Fruit fly (Drosophila melanogaster) whole organism, embryonic: ENCODE results near the gene Ldsdh1.

Experiments
- CG10462 ChIP-seq: fragments of 200-800 bp; sonication (Bioruptor generic); optimal IDR thresholded peaks from 2 replicates; lab custom pipeline; 2016; ENCODE audit warnings: missing biosample characterization, missing genetic modification characterization
- CG10543 ChIP-seq: fragments of 200-800 bp; sonication (Bioruptor generic); optimal IDR thresholded peaks from 3 replicates; lab custom pipeline; 2017; ENCODE audit warnings: missing biosample characterization, mild to moderate bottlenecking, missing genetic modification characterization, moderate library complexity
- CG12071 ChIP-seq: fragments of 200-800 bp; sonication (Bioruptor generic); optimal IDR thresholded peaks from 3 replicates; lab custom pipeline; 2018; ENCODE audit warnings: missing biosample characterization, mild to moderate bottlenecking, missing genetic modification characterization
- CG12942 ChIP-seq: fragments of 200-800 bp; sonication (Bioruptor generic); optimal IDR thresholded peaks from 3 replicates; lab custom pipeline; 2016; ENCODE audit warnings: missing biosample characterization, missing genetic modification characterization
- CG13123 ChIP-seq: fragments of 200-800 bp; sonication (Bioruptor generic); optimal IDR thresholded peaks from 2 replicates; lab custom pipeline; 2016; ENCODE audit warnings: missing biosample characterization, missing genetic modification characterization
- CG14014 ChIP-seq: fragments of 200-800 bp; sonication (Bioruptor generic); IDR thresholded peaks from 2 replicates; pipeline ENCODE4 v1.3.6; 2022; ENCODE audit warnings: missing biosample characterization, missing genetic modification characterization
- CG1529 ChIP-seq: fragments of 200-800 bp; sonication (Bioruptor generic); optimal IDR thresholded peaks from 3 replicates; lab custom pipeline; 2018; ENCODE audit warnings: missing biosample characterization, missing genetic modification characterization
- CG16815 ChIP-seq: fragments of 200-800 bp; sonication (Bioruptor generic); optimal IDR thresholded peaks from 3 replicates; lab custom pipeline; 2017; ENCODE audit warnings: missing biosample characterization, mild to moderate bottlenecking, missing genetic modification characterization
- CG18262 ChIP-seq: fragments of 200-800 bp; optimal IDR thresholded peaks from 3 replicates; lab custom pipeline; 2019; ENCODE audit warnings: missing biosample characterization, mild to moderate bottlenecking, missing genetic modification characterization, moderate library complexity
- CG2116 ChIP-seq: fragments of 200-800 bp; sonication (Bioruptor generic); optimal IDR thresholded peaks from 3 replicates; lab custom pipeline; 2018; ENCODE audit warnings: missing biosample characterization, mild to moderate bottlenecking, missing genetic modification characterization
- CG2129 ChIP-seq: fragments of 200-800 bp; sonication (Bioruptor generic); IDR thresholded peaks from 2 replicates; pipeline ENCODE4 v1.3.6; 2022; ENCODE audit warnings: missing biosample characterization, missing genetic modification characterization; ENCODE audit not compliant: partially characterized antibody
- CG30431 ChIP-seq: fragments of 200-800 bp; sonication (Bioruptor generic); optimal IDR thresholded peaks from 2 replicates; lab custom pipeline; 2017; ENCODE audit warnings: missing biosample characterization, missing genetic modification characterization
- CG4404 ChIP-seq: fragments of 200-800 bp; sonication (Bioruptor generic); IDR thresholded peaks from 2 replicates; pipeline ENCODE4 v1.3.6; 2022; ENCODE audit warnings: missing biosample characterization, missing genetic modification characterization
- CG4730 ChIP-seq: fragments of 200-800 bp; sonication (Bioruptor generic); IDR thresholded peaks from 2 replicates; pipeline ENCODE4 v1.3.6; 2022; ENCODE audit warnings: missing biosample characterization, missing genetic modification characterization
- CG5245 ChIP-seq: fragments of 200-800 bp; sonication (Bioruptor generic); optimal IDR thresholded peaks from 3 replicates; lab custom pipeline; 2016; ENCODE audit warnings: missing biosample characterization, missing genetic modification characterization
- CG6254 ChIP-seq: fragments of 200-800 bp; sonication (Bioruptor generic); optimal IDR thresholded peaks from 3 replicates; lab custom pipeline; 2017; ENCODE audit warnings: mild to moderate bottlenecking, missing biosample characterization, missing genetic modification reagents, missing genetic modification characterization
- CG7963 ChIP-seq: fragments of 200-800 bp; sonication (Bioruptor generic); IDR thresholded peaks from 3 replicates; pipeline ENCODE4 v1.3.6; 2022; ENCODE audit warnings: missing biosample characterization, missing genetic modification characterization; ENCODE audit not compliant: partially characterized antibody
- CG7987 ChIP-seq: fragments of 200-800 bp; sonication (Bioruptor generic); optimal IDR thresholded peaks from 2 replicates; lab custom pipeline; 2018; ENCODE audit warnings: missing biosample characterization, mild to moderate bottlenecking, missing genetic modification characterization, moderate library complexity
- CG8478 ChIP-seq: fragments of >200 bp; optimal IDR thresholded peaks from 2 replicates; lab custom pipeline; 2018
- CG9437 ChIP-seq: fragments of 200-800 bp; sonication (Bioruptor generic); optimal IDR thresholded peaks from 2 replicates; lab custom pipeline; 2018; ENCODE audit warnings: missing biosample characterization, mild to moderate bottlenecking, missing genetic modification characterization
- CHES-1-like ChIP-seq: fragments of 200-800 bp; sonication (Bioruptor generic); optimal IDR thresholded peaks from 2 replicates; lab custom pipeline; 2016; ENCODE audit warnings: missing biosample characterization, missing genetic modification characterization
- Drgx ChIP-seq: fragments of 200-800 bp; sonication (Bioruptor generic); IDR thresholded peaks from 2 replicates; pipeline ENCODE4 v1.3.6; 2022; ENCODE audit warnings: missing biosample characterization, missing genetic modification characterization
- H15 ChIP-seq: fragments of 200-800 bp; sonication (Bioruptor generic); IDR thresholded peaks from 3 replicates; pipeline ENCODE4 v1.3.6; 2022; ENCODE audit warnings: missing biosample characterization, missing genetic modification characterization
- HLH4C ChIP-seq: fragments of 200-800 bp; sonication (Bioruptor generic); IDR thresholded peaks from 3 replicates; pipeline ENCODE4 v1.3.6; 2022; ENCODE audit warnings: missing biosample characterization, missing genetic modification characterization; ENCODE audit not compliant: partially characterized antibody
- Hand ChIP-seq: fragments of 200-800 bp; sonication (Bioruptor generic); optimal IDR thresholded peaks from 2 replicates; lab custom pipeline; 2017; ENCODE audit warnings: mild to moderate bottlenecking, missing biosample characterization, missing genetic modification reagents, missing genetic modification characterization
- Hr3 ChIP-seq: fragments of 200-800 bp; sonication (Bioruptor generic); optimal IDR thresholded peaks from 3 replicates; lab custom pipeline; 2016; ENCODE audit warnings: missing biosample characterization, missing genetic modification characterization
- Jarid2 ChIP-seq: fragments of 200-800 bp; sonication (Bioruptor generic); optimal IDR thresholded peaks from 3 replicates; lab custom pipeline; 2017; ENCODE audit warnings: mild to moderate bottlenecking, missing biosample characterization, missing genetic modification reagents, missing genetic modification characterization
- Mad ChIP-seq: fragments of 200-800 bp; sonication (Bioruptor generic); optimal IDR thresholded peaks from 2 replicates; lab custom pipeline; 2016; ENCODE audit warnings: missing biosample characterization, missing genetic modification characterization
- Med ChIP-seq: fragments of 200-800 bp; sonication (Bioruptor generic); peaks from one replicate; lab custom pipeline; 2016; ENCODE audit warnings: missing biosample characterization, missing genetic modification characterization, mild to moderate bottlenecking, inconsistent platforms, moderate library complexity
- Nf-YA ChIP-seq: fragments of 200-800 bp; sonication (Bioruptor generic); IDR thresholded peaks from 2 replicates; pipeline ENCODE4 v1.3.6; 2022; ENCODE audit warnings: missing biosample characterization, missing genetic modification characterization
- Oli ChIP-seq: fragments of 200-800 bp; sonication (Bioruptor generic); optimal IDR thresholded peaks from 2 replicates; lab custom pipeline; 2018; ENCODE audit warnings: missing biosample characterization, mild to moderate bottlenecking, missing genetic modification characterization, moderate library complexity
- Optix ChIP-seq: fragments of 200-800 bp; sonication (Bioruptor generic); IDR thresholded peaks from 3 replicates; pipeline ENCODE4 v1.3.6; 2022; ENCODE audit warnings: missing biosample characterization, missing genetic modification characterization
- Ssrp ChIP-seq: fragments of 200-800 bp; sonication (Bioruptor generic); optimal IDR thresholded peaks from 2 replicates; lab custom pipeline; 2018; ENCODE audit warnings: missing biosample characterization, mild to moderate bottlenecking, missing genetic modification characterization, moderate library complexity
- Taf1 ChIP-seq: fragments of 200-800 bp; sonication (Bioruptor generic); IDR thresholded peaks from 2 replicates; pipeline ENCODE4 v1.3.6; 2022; ENCODE audit warnings: missing biosample characterization, missing genetic modification characterization
- ap ChIP-seq: fragments of 200-800 bp; sonication (Bioruptor generic); IDR thresholded peaks from 2 replicates; pipeline ENCODE4 v1.3.6; 2022; ENCODE audit warnings: missing biosample characterization, missing genetic modification characterization
- bcd ChIP-seq: fragments of 200-800 bp; sonication (Bioruptor generic); optimal IDR thresholded peaks from 2 replicates; lab custom pipeline; 2017; ENCODE audit warnings: missing biosample characterization, mild to moderate bottlenecking, missing genetic modification characterization
- crol ChIP-seq: fragments of 200-800 bp; sonication (Bioruptor generic); IDR thresholded peaks from 2 replicates; pipeline ENCODE4 v1.3.6; 2022; ENCODE audit warnings: missing biosample characterization, missing genetic modification characterization
- gfzf ChIP-seq: fragments of 200-800 bp; sonication (Bioruptor generic); optimal IDR thresholded peaks from 2 replicates; lab custom pipeline; 2016; ENCODE audit warnings: missing biosample characterization, mild to moderate bottlenecking, missing genetic modification characterization, moderate library complexity
- gsb ChIP-seq: fragments of 200-800 bp; sonication (Bioruptor generic); IDR thresholded peaks from 2 replicates; pipeline ENCODE4 v1.3.6; 2022; ENCODE audit warnings: missing biosample characterization, missing genetic modification characterization
- ind ChIP-seq: fragments of 200-800 bp; sonication (Bioruptor generic); optimal IDR thresholded peaks from 3 replicates; lab custom pipeline; 2016; ENCODE audit warnings: missing biosample characterization, missing genetic modification characterization
- kah ChIP-seq: fragments of 200-800 bp; sonication (Bioruptor generic); optimal IDR thresholded peaks from 2 replicates; lab custom pipeline; 2018; ENCODE audit warnings: missing biosample characterization, mild to moderate bottlenecking, missing genetic modification characterization
- mam ChIP-seq: fragments of 200-800 bp; sonication (Bioruptor generic); optimal IDR thresholded peaks from 3 replicates; lab custom pipeline; 2016; ENCODE audit warnings: missing biosample characterization, missing genetic modification characterization
- nmo ChIP-seq: fragments of 200-800 bp; sonication (Bioruptor generic); optimal IDR thresholded peaks from 2 replicates; lab custom pipeline; 2018; ENCODE audit warnings: missing biosample characterization, mild to moderate bottlenecking, missing genetic modification characterization, moderate library complexity
- pho ChIP-seq: fragments of 200-800 bp; sonication (Bioruptor generic); optimal IDR thresholded peaks from 2 replicates; lab custom pipeline; 2016; ENCODE audit warnings: missing biosample characterization, missing genetic modification characterization
- pros ChIP-seq: fragments of 200-800 bp; sonication (Bioruptor generic); optimal IDR thresholded peaks from 3 replicates; lab custom pipeline; 2019; ENCODE audit warnings: missing biosample characterization, mild to moderate bottlenecking, missing genetic modification characterization, moderate library complexity
- pum ChIP-seq: fragments of 200-800 bp; sonication (Bioruptor generic); optimal IDR thresholded peaks from 2 replicates; lab custom pipeline; 2016; ENCODE audit warnings: missing biosample characterization, missing genetic modification characterization
- sc ChIP-seq, 3 experiments: fragments of >200 bp in 2 of 3; fragments of 200-800 bp in 1 of 3; sonication (Bioruptor generic) in 1 of 3; optimal IDR thresholded peaks; 2 replicates in 2 of 3; 3 replicates in 1 of 3; lab custom pipeline; 2017; ENCODE audit warnings: mild to moderate bottlenecking in 1 of 3, missing biosample characterization in 1 of 3, missing genetic modification characterization in 1 of 3, missing genetic modification reagents in 1 of 3
- slp2 ChIP-seq: fragments of 200-800 bp; sonication (Bioruptor generic); optimal IDR thresholded peaks from 2 replicates; lab custom pipeline; 2016; ENCODE audit warnings: missing biosample characterization, missing genetic modification characterization
- z ChIP-seq: fragments of 200-800 bp; sonication (Bioruptor generic); IDR thresholded peaks from 3 replicates; pipeline ENCODE4 v1.3.6; 2022; ENCODE audit warnings: missing biosample characterization, missing genetic modification characterization

Gene Ldsdh1

DNA sequence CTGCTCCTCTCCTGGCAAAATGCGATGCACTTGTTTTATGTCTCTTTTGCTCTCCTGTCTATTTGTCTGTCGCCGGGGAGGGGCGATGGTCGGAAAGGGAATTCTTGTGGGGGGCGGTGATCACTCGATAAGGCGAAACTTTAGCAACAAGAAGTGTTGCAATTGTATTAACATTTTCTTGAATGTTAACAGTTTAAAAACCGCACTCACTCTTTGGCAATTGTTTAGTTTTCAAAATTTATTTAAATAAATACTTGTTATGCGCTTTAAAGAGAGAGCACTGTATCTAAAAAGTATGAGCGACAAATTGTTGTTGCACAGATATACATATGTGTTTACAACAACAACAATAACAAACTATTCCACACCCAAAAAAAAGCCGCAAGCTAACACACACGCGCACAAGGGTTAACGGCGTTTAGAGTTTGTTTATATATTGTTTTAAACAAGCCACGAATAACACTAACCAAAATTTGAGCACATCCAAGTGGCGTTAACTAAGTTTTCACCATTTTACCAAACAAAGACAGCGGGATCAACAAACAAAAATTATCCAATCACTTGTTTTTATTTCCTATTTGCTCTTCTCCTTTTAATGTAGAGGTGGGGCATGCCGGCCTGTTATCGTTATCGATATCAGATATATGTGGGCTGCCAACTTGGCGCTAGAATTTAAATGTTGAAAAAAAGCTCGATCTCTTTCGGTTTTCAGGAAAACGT is 20.2 kb upstream of the Ldsdh1 start, which contains the start of gene CG2258 (continued):
- peak; percentile 88 for TF ChIP-seq Oli (tag; lab: Kevin White, UChicago)
- peak; percentile 96 for TF ChIP-seq Drgx (GFP tag; lab: Robert Waterston, UW)
- peak; percentile 75 for TF ChIP-seq Hr3 (GFP tag; lab: Kevin White, UChicago)
- peak; percentile 86 for TF ChIP-seq CG12071 (GFP tag; lab: Kevin White, UChicago)
- TF ChIP-seq sc (optimal IDR thresholded peaks at IDR 0.05; lab: Kevin White, UChicago): no peak
- TF ChIP-seq sc (GFP tag; optimal IDR thresholded peaks at IDR 0.05; lab: Kevin White, UChicago): peak; percentile 71
- peak; percentile 67 for TF ChIP-seq CG6254 (GFP tag; lab: Kevin White, UChicago)
- no peak for TF ChIP-seq CG7963 (GFP tag; lab: Robert Waterston, UW)
- TF ChIP-seq ind (GFP tag; lab: Kevin White, UChicago): peak; percentile 87
- TF ChIP-seq CG18262 (tag; lab: Kevin White, UChicago): peak; percentile 86
- peak; percentile 84 for TF ChIP-seq H15 (GFP tag; lab: Robert Waterston, UW)
- no peak for TF ChIP-seq CG2129 (GFP tag; lab: Robert Waterston, UW)
- TF ChIP-seq CG16815: peak; percentile 67
- TF ChIP-seq pros (GFP tag; lab: Kevin White, UChicago): no peak
- peak; percentile 60 for TF ChIP-seq kah (GFP tag; lab: Kevin White, UChicago)
- TF ChIP-seq CG12942 (GFP tag; lab: Kevin White, UChicago): peak; percentile 70
- TF ChIP-seq Optix (GFP tag; lab: Robert Waterston, UW): peak; percentile 76
- peak; percentile 61 for TF ChIP-seq pho (GFP tag; lab: Kevin White, UChicago)
- peak; percentile 76 for TF ChIP-seq CG5245 (GFP tag; lab: Kevin White, UChicago)
- TF ChIP-seq CG10462 (GFP tag; lab: Kevin White, UChicago): peak; percentile 1
- peak; percentile 44 for TF ChIP-seq Jarid2
- TF ChIP-seq Taf1 (GFP tag; lab: Robert Waterston, UW): peak; percentile 66
- peak; percentile 66 for TF ChIP-seq Hand (GFP tag; lab: Kevin White, UChicago)
- TF ChIP-seq CG1529 (GFP tag; lab: Kevin White, UChicago): peak; percentile 82
- peak; percentile 89 for TF ChIP-seq nmo
- peak; percentile 46; the same call in 1 of the 3 replicates for TF ChIP-seq HLH4C (GFP tag; lab: Robert Waterston, UW)
- no peak for TF ChIP-seq pum
- TF ChIP-seq mam (GFP tag; lab: Kevin White, UChicago): peak; percentile 17
- peak; percentile 74 for TF ChIP-seq bcd (GFP tag; lab: Kevin White, UChicago)
- peak; percentile 95 for TF ChIP-seq Med (GFP tag; lab: Kevin White, UChicago)
- TF ChIP-seq gfzf (GFP tag; lab: Kevin White, UChicago): peak; percentile 8
- peak; percentile 81 for TF ChIP-seq CG10543 (GFP tag; lab: Kevin White, UChicago)
- peak; percentile 61 for TF ChIP-seq CG4404 (GFP tag; lab: Robert Waterston, UW)
- peak; percentile 74 for TF ChIP-seq gsb (GFP tag; lab: Robert Waterston, UW)
- peak; percentile 65 for TF ChIP-seq CG30431
- TF ChIP-seq z (GFP tag; lab: Robert Waterston, UW): no peak
- TF ChIP-seq CG9437: peak; percentile 70
- TF ChIP-seq slp2: peak; percentile 15
- peak; percentile 53 for TF ChIP-seq crol (GFP tag; lab: Robert Waterston, UW)
- peak; percentile 20 for TF ChIP-seq Ssrp (tag; lab: Kevin White, UChicago)
- peak; percentile 66 for TF ChIP-seq Nf-YA (GFP tag; lab: Robert Waterston, UW)
- TF ChIP-seq CG7987 (GFP tag; lab: Kevin White, UChicago): peak; percentile 46
- peak; percentile 80 for TF ChIP-seq ap (GFP tag; lab: Robert Waterston, UW)
- TF ChIP-seq CG2116 (GFP tag; lab: Kevin White, UChicago): peak; percentile 28
- TF ChIP-seq CG8478 (lab: Kevin White, UChicago): no peak
- TF ChIP-seq CHES-1-like (GFP tag; lab: Kevin White, UChicago): peak; percentile 71
- peak; percentile 74 for TF ChIP-seq CG4730 (GFP tag; lab: Robert Waterston, UW)
- peak; percentile 88 for TF ChIP-seq CG14014 (GFP tag; lab: Robert Waterston, UW)
- peak; percentile 35 for TF ChIP-seq CG13123 (GFP tag; lab: Kevin White, UChicago)
- peak; percentile 49 for TF ChIP-seq Mad (GFP tag; lab: Kevin White, UChicago)
